Fruit fly (Drosophila melanogaster): Measurements from ENCODE around the gene AIF.

The AIF gene

DNA sequence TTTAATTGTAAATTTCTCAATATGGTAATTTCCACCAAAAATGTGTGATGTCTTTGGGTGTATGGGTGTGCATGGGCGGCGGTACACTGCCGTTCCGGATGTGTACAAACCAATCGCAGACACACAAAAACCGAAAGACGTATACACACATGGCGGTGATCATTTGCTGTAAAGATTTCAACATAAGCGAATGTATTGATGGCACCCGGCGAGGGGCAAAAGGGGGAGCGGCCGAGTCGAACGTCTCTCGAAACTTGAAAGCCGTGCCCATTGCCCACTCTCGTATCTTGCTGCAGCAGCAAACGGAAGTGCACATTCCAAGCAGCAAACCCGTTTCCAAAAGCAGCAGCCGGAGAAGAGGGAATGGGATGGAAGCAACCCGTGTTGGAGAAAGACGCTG is 10.7 kb downstream of the AIF start (continued):
- TF ChIP-seq hth (optimal IDR thresholded peaks at IDR 0.05) (no peak), toy (GFP tag; IDR thresholded peaks at IDR 0.05) (no peak), CG11723 (GFP tag; optimal IDR thresholded peaks at IDR 0.05) (no peak), CG10543 (GFP tag; optimal IDR thresholded peaks at IDR 0.05) (peak; percentile 48), CG2889 (GFP tag; IDR thresholded peaks at IDR 0.05) (no peak), CG3407 (GFP tag; optimal IDR thresholded peaks at IDR 0.05) (no peak), otp (GFP tag; IDR thresholded peaks at IDR 0.05) (no peak), E2f1 (GFP tag; IDR thresholded peaks at IDR 0.05) (no peak), Rfx (GFP tag; IDR thresholded peaks at IDR 0.05) (no peak), hkb (optimal IDR thresholded peaks at IDR 0.05) (no peak), hkb (GFP tag; IDR thresholded peaks at IDR 0.05) (no peak; the same call in 1 of the 2 replicates), NFAT (GFP tag; IDR thresholded peaks at IDR 0.05) (no peak), CG7556 (GFP tag; optimal IDR thresholded peaks at IDR 0.05) (no peak), ac (GFP tag; optimal IDR thresholded peaks at IDR 0.05) (no peak), sna (GFP tag; IDR thresholded peaks at IDR 0.05; ENCODE audit: partially characterized antibody) (0 out of 2 replicates have a peak, but pooled peaks have one; percentile 28), CG1602 (GFP tag; optimal IDR thresholded peaks at IDR 0.05) (no peak), CG32772 (GFP tag; IDR thresholded peaks at IDR 0.05) (no peak), tll (GFP tag; optimal IDR thresholded peaks at IDR 0.05) (no peak), CG7745 (tag; optimal IDR thresholded peaks at IDR 0.05) (no peak), fd64A (GFP tag; optimal IDR thresholded peaks at IDR 0.05) (peak; percentile 11), Tbp (GFP tag; optimal IDR thresholded peaks at IDR 0.05) (no peak), zfh1 (GFP tag; IDR thresholded peaks at IDR 0.05) (0 out of 3 replicates have a peak, but pooled peaks have one; percentile 7), zen2 (GFP tag; IDR thresholded peaks at IDR 0.05; ENCODE audit: partially characterized antibody) (0 out of 3 replicates have a peak, but pooled peaks have one; percentile 26), gsb-n (tag; optimal IDR thresholded peaks at IDR 0.05) (no peak), psq (GFP tag; optimal IDR thresholded peaks at IDR 0.05) (no peak), abd-A (tag; optimal IDR thresholded peaks at IDR 0.05) (peak; percentile 72), cg (GFP tag; optimal IDR thresholded peaks at IDR 0.05) (peak; percentile 76), chm (GFP tag; IDR thresholded peaks at IDR 0.05) (peak; percentile 18), Chrac-16 (GFP tag; optimal IDR thresholded peaks at IDR 0.05) (no peak), lola (GFP tag; optimal IDR thresholded peaks at IDR 0.05) (no peak), Opbp (GFP tag; IDR thresholded peaks at IDR 0.05; ENCODE audit: partially characterized antibody) (0 out of 3 replicates have a peak, but pooled peaks have one; percentile 31), CG18599 (GFP tag; optimal IDR thresholded peaks at IDR 0.05) (no peak), CG14860 (GFP tag; IDR thresholded peaks at IDR 0.05; ENCODE audit: partially characterized antibody) (no peak), z (GFP tag; IDR thresholded peaks at IDR 0.05) (peak; percentile 49; the same call in 1 of the 3 replicates), CHES-1-like (GFP tag; optimal IDR thresholded peaks at IDR 0.05) (no peak), oc (tag; optimal IDR thresholded peaks at IDR 0.05) (peak; percentile 56), row (GFP tag; IDR thresholded peaks at IDR 0.05) (no peak; the same call in 2 of the 3 replicates), disco-r (GFP tag; optimal IDR thresholded peaks at IDR 0.05) (no peak), CG16863 (GFP tag; optimal IDR thresholded peaks at IDR 0.05) (no peak), Scr (GFP tag; IDR thresholded peaks at IDR 0.05; ENCODE audit: partially characterized antibody) (peak; percentile 13; the same call in 1 of the 2 replicates), CG14965 (GFP tag; optimal IDR thresholded peaks at IDR 0.05; ENCODE audit: borderline replicate concordance) (no peak), lab (GFP tag; optimal IDR thresholded peaks at IDR 0.05) (no peak), Dbx (GFP tag; IDR thresholded peaks at IDR 0.05) (no peak), Gsc (GFP tag; IDR thresholded peaks at IDR 0.05) (no peak), sr (GFP tag; IDR thresholded peaks at IDR 0.05) (peak; percentile 78), CG18619 (GFP tag; optimal IDR thresholded peaks at IDR 0.05) (no peak), Spps (tag; optimal IDR thresholded peaks at IDR 0.05) (no peak), chinmo (GFP tag; IDR thresholded peaks at IDR 0.05; ENCODE audit: partially characterized antibody) (peak; percentile 92), fd3F (GFP tag; optimal IDR thresholded peaks at IDR 0.05) (no peak), twi (tag; optimal IDR thresholded peaks at IDR 0.05) (peak; percentile 44), vfl (GFP tag; optimal IDR thresholded peaks at IDR 0.05) (no peak)
